Fruit fly (Drosophila melanogaster): ENCODE results near the gene Saysd1.

The Saysd1 gene

DNA sequence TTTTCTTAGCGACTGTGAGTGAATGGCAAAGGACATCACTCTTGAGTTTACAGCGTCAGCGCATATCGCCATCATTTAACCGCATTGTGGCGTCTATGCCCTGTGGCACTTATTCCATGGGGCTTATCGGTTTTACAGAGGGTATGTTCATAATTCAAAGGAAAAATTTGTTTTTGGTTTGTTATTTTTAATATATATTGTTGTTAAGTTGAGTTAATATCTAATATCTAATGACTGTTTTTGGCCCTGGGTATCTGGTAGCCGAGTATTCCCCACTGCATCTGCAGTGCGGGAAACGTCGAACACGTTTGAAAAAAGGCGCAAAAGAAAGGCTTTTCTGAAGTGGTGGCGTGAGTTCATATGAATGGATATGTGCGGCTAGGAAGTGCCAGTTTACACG lies 36.5 kb downstream of the Saysd1 start (continued):
- peak; percentile 59 for TF ChIP-seq lbe (GFP tag; optimal IDR thresholded peaks at IDR 0.05)
- peak; percentile 8 for TF ChIP-seq CG15514 (GFP tag; optimal IDR thresholded peaks at IDR 0.05)
- TF ChIP-seq CG32772 (GFP tag; IDR thresholded peaks at IDR 0.05) = peak; percentile 75
- TF ChIP-seq slou (GFP tag; optimal IDR thresholded peaks at IDR 0.05) = no peak
- TF ChIP-seq CG2129 (GFP tag; IDR thresholded peaks at IDR 0.05; ENCODE audit: partially characterized antibody) = no peak
- TF ChIP-seq CG9437 (GFP tag; optimal IDR thresholded peaks at IDR 0.05) = peak; percentile 38
- peak; percentile 67 for TF ChIP-seq Hr3 (GFP tag; optimal IDR thresholded peaks at IDR 0.05)
- peak; percentile 41 for TF ChIP-seq Bdp1 (GFP tag; optimal IDR thresholded peaks at IDR 0.05)
- peak; percentile 43 for TF ChIP-seq tup (GFP tag; optimal IDR thresholded peaks at IDR 0.05)
- no peak for TF ChIP-seq Sin3A (optimal IDR thresholded peaks at IDR 0.05)
- peak; percentile 49 for TF ChIP-seq esg (GFP tag; conservative IDR thresholded peaks at IDR 0.05)
- TF ChIP-seq CG6272 (GFP tag; IDR thresholded peaks at IDR 0.05) = peak; percentile 64
- TF ChIP-seq Ravus (GFP tag; IDR thresholded peaks at IDR 0.05) = no peak
- TF ChIP-seq Stat92E (GFP tag; optimal IDR thresholded peaks at IDR 0.05) = no peak
- no peak for TF ChIP-seq CG3726 (GFP tag; IDR thresholded peaks at IDR 0.05)
- no peak for TF ChIP-seq trh (GFP tag; optimal IDR thresholded peaks at IDR 0.05)
- TF ChIP-seq Dek (tag; optimal IDR thresholded peaks at IDR 0.05) = no peak
- TF ChIP-seq nau (GFP tag; optimal IDR thresholded peaks at IDR 0.05) = no peak
- peak; percentile 48 for TF ChIP-seq Atf-2 (GFP tag; optimal IDR thresholded peaks at IDR 0.05)
- no peak for TF ChIP-seq cad (GFP tag; optimal IDR thresholded peaks at IDR 0.05)
- peak; percentile 56; the same call in 2 of the 3 replicates for TF ChIP-seq tgo (GFP tag; IDR thresholded peaks at IDR 0.05)
- no peak for TF ChIP-seq CG11085 (GFP tag; IDR thresholded peaks at IDR 0.05)
- TF ChIP-seq CG2199 (GFP tag; IDR thresholded peaks at IDR 0.05) = no peak
- peak; percentile 33 for TF ChIP-seq CG12659 (GFP tag; optimal IDR thresholded peaks at IDR 0.05)
- no peak for TF ChIP-seq CG1832 (GFP tag; optimal IDR thresholded peaks at IDR 0.05)
- no peak for TF ChIP-seq Vsx1 (GFP tag; optimal IDR thresholded peaks at IDR 0.05)
- TF ChIP-seq CG17328 (GFP tag; IDR thresholded peaks at IDR 0.05) = peak; percentile 92
- no peak for TF ChIP-seq Neu2 (GFP tag; optimal IDR thresholded peaks at IDR 0.05; ENCODE audit: borderline replicate concordance)
- TF ChIP-seq ase (GFP tag; IDR thresholded peaks at IDR 0.05) = peak; percentile 64; the same call in 2 of the 3 replicates
- TF ChIP-seq CG7357 (GFP tag; IDR thresholded peaks at IDR 0.05) = peak; percentile 46; the same call in 1 of the 3 replicates
- TF ChIP-seq CG42726 (GFP tag; IDR thresholded peaks at IDR 0.05; ENCODE audit: partially characterized antibody) = no peak
- TF ChIP-seq NC2β (GFP tag; optimal IDR thresholded peaks at IDR 0.05) = peak; percentile 77
- peak; percentile 25 to 86 for TF ChIP-seq bsh (GFP tag; optimal IDR thresholded peaks at IDR 0.05)
- TF ChIP-seq Oaz (GFP tag; IDR thresholded peaks at IDR 0.05) = no peak
- TF ChIP-seq lilli (GFP tag; optimal IDR thresholded peaks at IDR 0.05) = peak; percentile 68
- TF ChIP-seq CG12744 (GFP tag; optimal IDR thresholded peaks at IDR 0.05) = peak; percentile 38
- peak; percentile 60 for TF ChIP-seq Ada2b (GFP tag; IDR thresholded peaks at IDR 0.05)
- peak; percentile 66 for TF ChIP-seq Med (GFP tag)
- TF ChIP-seq run (tag; optimal IDR thresholded peaks at IDR 0.05) = no peak
- no peak for TF ChIP-seq Jarid2 (GFP tag; optimal IDR thresholded peaks at IDR 0.05)
- TF ChIP-seq CG31224 (GFP tag; IDR thresholded peaks at IDR 0.05) = 0 out of 2 replicates have a peak, but pooled peaks have one; percentile 33
- no peak for TF ChIP-seq CG6791 (GFP tag; IDR thresholded peaks at IDR 0.05; ENCODE audit: partially characterized antibody)
- no peak for TF ChIP-seq CG31365 (tag; optimal IDR thresholded peaks at IDR 0.05)
- TF ChIP-seq sim (GFP tag; IDR thresholded peaks at IDR 0.05) = no peak
- TF ChIP-seq CG15269 (tag; optimal IDR thresholded peaks at IDR 0.05) = peak; percentile 57
- peak; percentile 77 for TF ChIP-seq CG13775 (GFP tag; optimal IDR thresholded peaks at IDR 0.05)
- no peak for TF ChIP-seq sqz (GFP tag; optimal IDR thresholded peaks at IDR 0.05)
- TF ChIP-seq CG4730 (GFP tag; IDR thresholded peaks at IDR 0.05) = peak; percentile 57
- TF ChIP-seq MESR4 (GFP tag; optimal IDR thresholded peaks at IDR 0.05) = no peak
- no peak for TF ChIP-seq CG6765 (GFP tag; optimal IDR thresholded peaks at IDR 0.05)
- TF ChIP-seq Doc3 (GFP tag; IDR thresholded peaks at IDR 0.05; ENCODE audit: partially characterized antibody) = no peak

All from whole organism, embryonic.